Fruit fly (Drosophila melanogaster) whole organism, embryonic: ENCODE data around the gene CG32700.

Experiments
- Atf-2 ChIP-seq: fragments of 200-800 bp; sonication (Bioruptor generic); optimal IDR thresholded peaks from 2 replicates; lab custom pipeline; 2016; ENCODE audit warnings: missing biosample characterization, missing genetic modification characterization
- BEAF-32 ChIP-seq: fragments of 200-800 bp; sonication (Bioruptor generic); optimal IDR thresholded peaks from 3 replicates; lab custom pipeline; 2017; ENCODE audit warnings: missing biosample characterization, missing genetic modification characterization, mild to moderate bottlenecking, moderate library complexity, missing genetic modification reagents
- CG10147 ChIP-seq: fragments of 200-800 bp; sonication (Bioruptor generic); optimal IDR thresholded peaks from 2 replicates; lab custom pipeline; 2019; ENCODE audit warnings: missing biosample characterization, mild to moderate bottlenecking, missing genetic modification characterization, moderate library complexity
- CG1603 ChIP-seq: fragments of 200-800 bp; sonication (Bioruptor generic); optimal IDR thresholded peaks from 2 replicates; lab custom pipeline; 2019; ENCODE audit warnings: missing biosample characterization, mild to moderate bottlenecking, missing genetic modification characterization, moderate library complexity
- CG17568 ChIP-seq: fragments of 200-800 bp; sonication (Bioruptor generic); optimal IDR thresholded peaks from 2 replicates; lab custom pipeline; 2018; ENCODE audit warnings: missing biosample characterization, mild to moderate bottlenecking, missing genetic modification characterization, moderate library complexity
- CG18619 ChIP-seq: fragments of 200-800 bp; sonication (Bioruptor generic); optimal IDR thresholded peaks from 3 replicates; lab custom pipeline; 2017; ENCODE audit warnings: missing biosample characterization, mild to moderate bottlenecking, missing genetic modification characterization
- CG2199 ChIP-seq: fragments of 200-800 bp; sonication (Bioruptor generic); IDR thresholded peaks from 3 replicates; pipeline ENCODE4 v1.3.6; 2022; ENCODE audit warnings: missing biosample characterization, missing genetic modification characterization
- CG2202 ChIP-seq: fragments of 200-800 bp; sonication (Bioruptor generic); optimal IDR thresholded peaks from 2 replicates; lab custom pipeline; 2018; ENCODE audit warnings: missing biosample characterization, mild to moderate bottlenecking, missing genetic modification characterization
- CG2875 ChIP-seq: fragments of 200-800 bp; sonication (Bioruptor generic); optimal IDR thresholded peaks from 2 replicates; lab custom pipeline; 2017; ENCODE audit warnings: missing biosample characterization, mild to moderate bottlenecking, missing genetic modification characterization, missing genetic modification reagents
- CG4730 ChIP-seq: fragments of 200-800 bp; sonication (Bioruptor generic); IDR thresholded peaks from 2 replicates; pipeline ENCODE4 v1.3.6; 2022; ENCODE audit warnings: missing biosample characterization, missing genetic modification characterization
- CG6175 ChIP-seq: fragments of 200-800 bp; sonication (Bioruptor generic); IDR thresholded peaks from 3 replicates; pipeline ENCODE4 v1.3.6; 2022; ENCODE audit warnings: missing biosample characterization, missing genetic modification characterization
- CG6254 ChIP-seq: fragments of 200-800 bp; sonication (Bioruptor generic); optimal IDR thresholded peaks from 3 replicates; lab custom pipeline; 2017; ENCODE audit warnings: mild to moderate bottlenecking, missing biosample characterization, missing genetic modification reagents, missing genetic modification characterization
- CG6791 ChIP-seq: fragments of 200-800 bp; sonication (Bioruptor generic); IDR thresholded peaks from 3 replicates; pipeline ENCODE4 v1.3.6; 2022; ENCODE audit warnings: missing biosample characterization, missing genetic modification characterization; ENCODE audit not compliant: partially characterized antibody
- CG6813 ChIP-seq: fragments of 200-800 bp; sonication (Bioruptor generic); optimal IDR thresholded peaks from 2 replicates; lab custom pipeline; 2017; ENCODE audit warnings: missing biosample characterization, missing genetic modification characterization, mild to moderate bottlenecking, moderate library complexity, missing genetic modification reagents
- CG7556 ChIP-seq: fragments of 200-800 bp; sonication (Bioruptor generic); optimal IDR thresholded peaks from 2 replicates; lab custom pipeline; 2017; ENCODE audit warnings: missing biosample characterization, mild to moderate bottlenecking, missing genetic modification characterization
- CG7987 ChIP-seq: fragments of 200-800 bp; sonication (Bioruptor generic); optimal IDR thresholded peaks from 2 replicates; lab custom pipeline; 2018; ENCODE audit warnings: missing biosample characterization, mild to moderate bottlenecking, missing genetic modification characterization, moderate library complexity
- CG9609 ChIP-seq: fragments of 200-800 bp; sonication (Bioruptor generic); optimal IDR thresholded peaks from 3 replicates; lab custom pipeline; 2016; ENCODE audit warnings: missing biosample characterization, missing genetic modification characterization
- CG9817 ChIP-seq: fragments of 200-800 bp; sonication (Bioruptor generic); optimal IDR thresholded peaks from 2 replicates; lab custom pipeline; 2018; ENCODE audit warnings: missing biosample characterization, mild to moderate bottlenecking, missing genetic modification characterization, moderate library complexity
- CHES-1-like ChIP-seq: fragments of 200-800 bp; sonication (Bioruptor generic); optimal IDR thresholded peaks from 2 replicates; lab custom pipeline; 2016; ENCODE audit warnings: missing biosample characterization, missing genetic modification characterization
- Chrac-16 ChIP-seq: fragments of 200-800 bp; sonication (Bioruptor generic); optimal IDR thresholded peaks from 3 replicates; lab custom pipeline; 2016; ENCODE audit warnings: missing biosample characterization, missing genetic modification characterization
- E2f2 ChIP-seq: fragments of 200-800 bp; sonication (Bioruptor generic); IDR thresholded peaks from 2 replicates; pipeline ENCODE4 v1.3.6; 2022; ENCODE audit warnings: missing biosample characterization, missing genetic modification characterization
- Hsf ChIP-seq: fragments of 200-800 bp; sonication (Bioruptor generic); optimal IDR thresholded peaks from 3 replicates; lab custom pipeline; 2016; ENCODE audit warnings: missing biosample characterization, missing genetic modification characterization
- Max ChIP-seq: fragments of 200-800 bp; sonication (Bioruptor generic); optimal IDR thresholded peaks from 2 replicates; lab custom pipeline; 2016; ENCODE audit warnings: missing biosample characterization, mild to moderate bottlenecking, missing genetic modification characterization
- Mes4 ChIP-seq: fragments of 200-800 bp; sonication (Bioruptor generic); optimal IDR thresholded peaks from 2 replicates; lab custom pipeline; 2016; ENCODE audit warnings: missing biosample characterization, missing genetic modification characterization
- NK7.1 ChIP-seq: fragments of 200-800 bp; sonication (Bioruptor generic); optimal IDR thresholded peaks from 3 replicates; lab custom pipeline; 2016; ENCODE audit warnings: missing biosample characterization, missing genetic modification characterization
- Nf-YC ChIP-seq: fragments of 200-800 bp; optimal IDR thresholded peaks from 3 replicates; lab custom pipeline; 2019; ENCODE audit warnings: missing biosample characterization, mild to moderate bottlenecking, missing genetic modification characterization, moderate library complexity
- Optix ChIP-seq: fragments of 200-800 bp; sonication (Bioruptor generic); IDR thresholded peaks from 3 replicates; pipeline ENCODE4 v1.3.6; 2022; ENCODE audit warnings: missing biosample characterization, missing genetic modification characterization
- Poxn ChIP-seq: fragments of 200-800 bp; sonication (Bioruptor generic); IDR thresholded peaks from 2 replicates; pipeline ENCODE4 v1.3.6; 2022; ENCODE audit warnings: missing biosample characterization, missing genetic modification characterization
- Ravus ChIP-seq: fragments of 200-800 bp; sonication (Bioruptor generic); IDR thresholded peaks from 2 replicates; pipeline ENCODE4 v1.3.6; 2022; ENCODE audit warnings: missing biosample characterization, missing genetic modification characterization
- ac ChIP-seq: fragments of 200-800 bp; sonication (Bioruptor generic); optimal IDR thresholded peaks from 3 replicates; lab custom pipeline; 2017; ENCODE audit warnings: missing biosample characterization, mild to moderate bottlenecking, missing genetic modification characterization
- aop ChIP-seq: fragments of 200-800 bp; sonication (Bioruptor generic); IDR thresholded peaks from 2 replicates; pipeline ENCODE4 v1.3.6; 2022; ENCODE audit warnings: missing biosample characterization, missing genetic modification characterization
- ash1 ChIP-seq: fragments of 200-800 bp; sonication (Bioruptor generic); optimal IDR thresholded peaks from 2 replicates; lab custom pipeline; 2018; ENCODE audit warnings: missing biosample characterization, mild to moderate bottlenecking, missing genetic modification characterization
- br ChIP-seq: fragments of >200 bp; optimal IDR thresholded peaks from 2 replicates; lab custom pipeline; 2017
- cato ChIP-seq: fragments of 200-800 bp; sonication (Bioruptor generic); optimal IDR thresholded peaks from 2 replicates; lab custom pipeline; 2016; ENCODE audit warnings: missing biosample characterization, missing genetic modification characterization, borderline replicate concordance
- corto ChIP-seq: fragments of 200-800 bp; sonication (Bioruptor generic); optimal IDR thresholded peaks from 2 replicates; lab custom pipeline; 2016; ENCODE audit warnings: missing biosample characterization, mild to moderate bottlenecking, missing genetic modification characterization, moderate library complexity
- dmrt99B ChIP-seq: fragments of 200-800 bp; sonication (Bioruptor generic); optimal IDR thresholded peaks from 2 replicates; lab custom pipeline; 2018; ENCODE audit warnings: missing biosample characterization, mild to moderate bottlenecking, missing genetic modification characterization, moderate library complexity
- fd102C ChIP-seq: fragments of 200-800 bp; sonication (Bioruptor generic); optimal IDR thresholded peaks from 2 replicates; lab custom pipeline; 2018; ENCODE audit warnings: missing biosample characterization, mild to moderate bottlenecking, missing genetic modification characterization, moderate library complexity
- gcm ChIP-seq: fragments of 200-800 bp; sonication (Bioruptor generic); optimal IDR thresholded peaks from 2 replicates; lab custom pipeline; 2019; ENCODE audit warnings: missing biosample characterization, mild to moderate bottlenecking, missing genetic modification characterization, moderate library complexity
- grau ChIP-seq: fragments of 200-800 bp; optimal IDR thresholded peaks from 3 replicates; lab custom pipeline; 2019; ENCODE audit warnings: missing biosample characterization, mild to moderate bottlenecking, missing genetic modification characterization, moderate library complexity
- lmd ChIP-seq: fragments of 200-800 bp; sonication (Bioruptor generic); IDR thresholded peaks from 2 replicates; pipeline ENCODE4 v1.3.6; 2022; ENCODE audit warnings: missing biosample characterization, missing genetic modification characterization
- mld ChIP-seq: fragments of 200-800 bp; sonication (Bioruptor generic); IDR thresholded peaks from 3 replicates; pipeline ENCODE4 v1.3.6; 2022; ENCODE audit warnings: missing biosample characterization, missing genetic modification characterization; ENCODE audit not compliant: partially characterized antibody
- otp ChIP-seq: fragments of 200-800 bp; sonication (Bioruptor generic); IDR thresholded peaks from 3 replicates; pipeline ENCODE4, ENCODE4 v1.3.6; 2022; ENCODE audit warnings: missing biosample characterization, missing genetic modification characterization
- pho ChIP-seq: fragments of 200-800 bp; sonication (Bioruptor generic); optimal IDR thresholded peaks from 2 replicates; lab custom pipeline; 2016; ENCODE audit warnings: missing biosample characterization, missing genetic modification characterization
- row ChIP-seq: fragments of 200-800 bp; sonication (Bioruptor generic); IDR thresholded peaks from 3 replicates; pipeline ENCODE4 v1.3.6; 2022; ENCODE audit warnings: missing biosample characterization, missing genetic modification characterization
- sd ChIP-seq: fragments of 200-800 bp; sonication (Bioruptor generic); optimal IDR thresholded peaks from 3 replicates; lab custom pipeline; 2018; ENCODE audit warnings: missing biosample characterization, mild to moderate bottlenecking, missing genetic modification characterization, moderate library complexity
- sqz ChIP-seq: fragments of 200-800 bp; sonication (Bioruptor generic); optimal IDR thresholded peaks from 3 replicates; lab custom pipeline; 2018; ENCODE audit warnings: missing biosample characterization, mild to moderate bottlenecking, missing genetic modification characterization
- stc ChIP-seq: fragments of 200-800 bp; sonication (Bioruptor generic); IDR thresholded peaks from 2 replicates; pipeline ENCODE4 v1.3.6; 2022; ENCODE audit warnings: missing biosample characterization, missing genetic modification characterization
- tap ChIP-seq: fragments of 200-800 bp; optimal IDR thresholded peaks from 3 replicates; lab custom pipeline; 2019; ENCODE audit warnings: missing biosample characterization, mild to moderate bottlenecking, missing genetic modification characterization, moderate library complexity
- zen ChIP-seq: fragments of 200-800 bp; sonication (Bioruptor generic); optimal IDR thresholded peaks from 3 replicates; lab custom pipeline; 2018; ENCODE audit warnings: missing biosample characterization, mild to moderate bottlenecking, missing genetic modification characterization, moderate library complexity

Gene CG32700

dm6 chrX:9585359-9586002, 34.8 kb upstream of the CG32700 start, which contains the start of gene Hex-A (continued):
- TF ChIP-seq Optix (peak; percentile 77), row (peak; percentile 93), Mes4 (peak; percentile 88), aop (GFP tag; lab: Robert Waterston, UW) (peak; percentile 77), CG6175 (GFP tag; lab: Robert Waterston, UW) (peak; percentile 83; the same call in 2 of the 3 replicates), grau (peak; percentile 98), sqz (GFP tag; lab: Kevin White, UChicago) (peak; percentile 95), Chrac-16 (peak; percentile 79), Hsf (GFP tag; lab: Kevin White, UChicago) (peak; percentile 96), CG1603 (peak; percentile 82), CG6254 (GFP tag; lab: Kevin White, UChicago) (peak; percentile 90), br (lab: Kevin White, UChicago) (no peak), CG10147 (peak; percentile 99), CG6813 (GFP tag; lab: Kevin White, UChicago) (peak; percentile 95), Nf-YC (tag; lab: Kevin White, UChicago) (peak; percentile 94), E2f2 (peak; percentile 77), mld (GFP tag; lab: Robert Waterston, UW) (no peak), CG2875 (GFP tag; lab: Kevin White, UChicago) (peak; percentile 88), CG7556 (GFP tag; lab: Kevin White, UChicago) (peak; percentile 99), fd102C (GFP tag; lab: Kevin White, UChicago) (no peak), CG2202 (tag; lab: Kevin White, UChicago) (peak; percentile 90), CHES-1-like (GFP tag; lab: Kevin White, UChicago) (peak; percentile 95), zen (peak; percentile 90), BEAF-32 (GFP tag; lab: Kevin White, UChicago) (peak; percentile 27), ash1 (peak; percentile 64), CG6791 (no peak), sd (tag; lab: Kevin White, UChicago) (peak; percentile 92), lmd (GFP tag; lab: Robert Waterston, UW) (peak; percentile 92), Ravus (GFP tag; lab: Robert Waterston, UW) (peak; percentile 60), CG2199 (GFP tag; lab: Robert Waterston, UW) (peak; percentile 38; the same call in 1 of the 3 replicates), gcm (GFP tag; lab: Kevin White, UChicago) (peak; percentile 97), NK7.1 (peak; percentile 93), cato (GFP tag; lab: Kevin White, UChicago) (peak; percentile 82), CG17568 (GFP tag; lab: Kevin White, UChicago) (peak; percentile 94), CG9609 (GFP tag; lab: Kevin White, UChicago) (peak; percentile 90), tap (tag; lab: Kevin White, UChicago) (peak; percentile 96), pho (GFP tag; lab: Kevin White, UChicago) (peak; percentile 97), Max (GFP tag; lab: Kevin White, UChicago) (peak; percentile 95), Poxn (peak; percentile 59), dmrt99B (tag; lab: Kevin White, UChicago) (peak; percentile 98), Atf-2 (GFP tag; lab: Kevin White, UChicago) (peak; percentile 91), ac (peak; percentile 41), otp (peak; percentile 83; the same call in 1 of the 3 replicates), CG18619 (GFP tag; lab: Kevin White, UChicago) (peak; percentile 97), CG4730 (GFP tag; lab: Robert Waterston, UW) (peak; percentile 71), corto (GFP tag; lab: Kevin White, UChicago) (peak; percentile 77), stc (GFP tag; lab: Robert Waterston, UW) (peak; percentile 93), CG7987 (GFP tag; lab: Kevin White, UChicago) (peak; percentile 73), CG9817 (tag; lab: Kevin White, UChicago) (peak; percentile 97)
